Worm (Caenorhabditis elegans) whole organism, midembryonic: ENCODE measurements around the gene R04A9.9.

ENCODE experiments used
- T22C8.4 ChIP-seq: fragments of 200-800 bp; sonication (Bioruptor generic); IDR thresholded peaks from 2 replicates; pipeline ENCODE4 v1.3.6; 2022; ENCODE audit warnings: missing genetic modification characterization, missing compliant biosample characterization
- cog-1 ChIP-seq: sonication (generic microtip); optimal IDR thresholded peaks from 2 replicates; lab custom pipeline; 2016; ENCODE audit warnings: missing genetic modification characterization, missing compliant biosample characterization
- flt-1 ChIP-seq: fragments of 200-800 bp; sonication (Bioruptor generic); IDR thresholded peaks from 2 replicates; pipeline ENCODE4 v1.3.6; 2022; ENCODE audit warnings: missing genetic modification characterization, missing compliant biosample characterization
- klf-2 ChIP-seq: fragments of 200-800 bp; sonication (Bioruptor generic); conservative IDR thresholded peaks from 2 replicates; pipeline ENCODE4 v1.3.6; 2022; ENCODE audit warnings: missing genetic modification reagents, missing genetic modification characterization, missing compliant biosample characterization
- med-1 ChIP-seq: sonication (generic microtip); optimal IDR thresholded peaks from 2 replicates; lab custom pipeline; 2017; ENCODE audit warnings: missing genetic modification characterization, mild to moderate bottlenecking, missing compliant biosample characterization, antibody characterized with exemption, missing genetic modification reagents; ENCODE audit not compliant: insufficient read depth
- ref-1 ChIP-seq: fragments of 200-800 bp; sonication (Bioruptor generic); conservative IDR thresholded peaks from 2 replicates; pipeline ENCODE4 v1.3.6; 2022; ENCODE audit warnings: missing genetic modification reagents, missing genetic modification characterization, missing compliant biosample characterization
- tab-1 ChIP-seq: fragments of 200-800 bp; sonication (Bioruptor generic); IDR thresholded peaks from 2 replicates; pipeline ENCODE4 v1.3.6; 2022; ENCODE audit warnings: missing genetic modification characterization, missing compliant biosample characterization
- ztf-23 ChIP-seq: fragments of 200-800 bp; sonication (Bioruptor generic); IDR thresholded peaks from 2 replicates; pipeline ENCODE4 v1.3.6; 2022; ENCODE audit warnings: missing genetic modification reagents, missing genetic modification characterization, missing compliant biosample characterization
- ztf-29 ChIP-seq: fragments of 200-800 bp; sonication (Bioruptor generic); IDR thresholded peaks from 2 replicates; pipeline ENCODE4 v1.3.6; 2022; ENCODE audit warnings: missing genetic modification reagents, missing genetic modification characterization, missing compliant biosample characterization

- TF ChIP-seq med-1 (GFP tag; lab: Kevin White, UChicago) (no peak), ztf-23 (GFP tag; lab: Robert Waterston, UW) (no peak), tab-1 (GFP tag; lab: Robert Waterston, UW) (no peak), ztf-29 (GFP tag; lab: Robert Waterston, UW) (no peak), flt-1 (GFP tag; lab: Robert Waterston, UW) (no peak), cog-1 (tag; lab: Kevin White, UChicago) (no peak), T22C8.4 (GFP tag; lab: Robert Waterston, UW) (no peak), ref-1 (no peak), klf-2 (GFP tag; lab: Robert Waterston, UW) (no peak)
These were observed 35.2 kb upstream of the R04A9.9 start, which contains the start of gene ZK1193.2 for ce11 chrX:425535-425934.
